Worm (Caenorhabditis elegans): ENCODE data around the gene W02B12.11.

- TF ChIP-seq him-1 (tag; optimal IDR thresholded peaks at IDR 0.05) (no peak), W03F9.2 (tag; optimal IDR thresholded peaks at IDR 0.05) (no peak), dao-5 (tag; optimal IDR thresholded peaks at IDR 0.05) (no peak)
These were observed 1.1 kb upstream of the W02B12.11 start for ce11 chrII:11472542-11472941.

All from whole organism, L4/young adult.